Worm (Caenorhabditis elegans): ENCODE data around the gene ZK813.5.

DNA sequence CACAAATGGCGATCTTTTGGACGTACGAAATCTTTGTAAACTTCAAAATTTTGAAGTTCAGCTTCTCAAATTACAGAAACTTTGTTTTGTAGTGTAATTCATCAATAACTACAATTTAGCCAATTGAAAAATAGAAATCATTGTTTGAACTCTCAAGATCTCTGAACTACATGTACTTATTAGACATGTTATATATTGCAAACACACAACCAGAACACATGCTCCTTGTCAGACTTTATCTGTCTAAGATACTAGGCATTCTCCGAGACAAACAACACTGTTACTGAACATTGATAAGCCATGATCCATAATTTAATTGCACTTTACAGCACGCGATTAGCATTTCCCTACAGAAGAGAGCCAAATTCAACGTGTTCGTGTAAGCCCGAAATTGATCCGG lies 26.5 kb downstream of the ZK813.5 start, which contains the start of gene ZK813.6:
- no peak for TF ChIP-seq lin-15B (tag; optimal IDR thresholded peaks at IDR 0.05)
- TF ChIP-seq ama-1 (optimal IDR thresholded peaks at IDR 0.05), result no peak
- no peak for TF ChIP-seq zip-4 (GFP tag; optimal IDR thresholded peaks at IDR 0.05)
- TF ChIP-seq egl-13 (tag; optimal IDR thresholded peaks at IDR 0.05), result no peak
- no peak for TF ChIP-seq ceh-82 (tag; optimal IDR thresholded peaks at IDR 0.05)
- no peak for TF ChIP-seq pag-3 (tag; optimal IDR thresholded peaks at IDR 0.05; ENCODE audit: borderline replicate concordance, insufficient read depth)
- TF ChIP-seq aly-2 (tag; optimal IDR thresholded peaks at IDR 0.05), result no peak
- no peak for TF ChIP-seq snu-23 (GFP tag; optimal IDR thresholded peaks at IDR 0.05)
- TF ChIP-seq isw-1 (GFP tag; IDR thresholded peaks at IDR 0.05), result no peak
- no peak for TF ChIP-seq nhr-20 (tag; optimal IDR thresholded peaks at IDR 0.05)
- no peak for TF ChIP-seq nhr-77 (tag; optimal IDR thresholded peaks at IDR 0.05)
- TF ChIP-seq ces-1 (GFP tag; optimal IDR thresholded peaks at IDR 0.05), result no peak
- TF ChIP-seq nhr-28 (tag; optimal IDR thresholded peaks at IDR 0.05), result no peak
